Fruit fly (Drosophila melanogaster): Measurements from ENCODE around the gene CG15545.
A peak's percentile ranks its signal among the peaks of the same experiment; 100 is the strongest.

CG15545 gene

dm6 chr3R:30890045-30890444 is 17.9 kb upstream of the CG15545 start (continued):
- TF ChIP-seq ss (GFP tag; optimal IDR thresholded peaks at IDR 0.05): no peak
- no peak for TF ChIP-seq CG9139 (GFP tag; optimal IDR thresholded peaks at IDR 0.05)
- no peak for TF ChIP-seq vri (GFP tag; optimal IDR thresholded peaks at IDR 0.05)
- peak; percentile 13 for TF ChIP-seq cyc (GFP tag; optimal IDR thresholded peaks at IDR 0.05)
- peak; percentile 72 for TF ChIP-seq Eip78C (GFP tag)
- TF ChIP-seq Sox15 (GFP tag; optimal IDR thresholded peaks at IDR 0.05): peak; percentile 11
- TF ChIP-seq spab (GFP tag; optimal IDR thresholded peaks at IDR 0.05): no peak
- TF ChIP-seq CG16779 (tag; optimal IDR thresholded peaks at IDR 0.05): no peak
- TF ChIP-seq CG6792 (GFP tag; optimal IDR thresholded peaks at IDR 0.05): peak; percentile 29
- no peak for TF ChIP-seq Ets96B (tag; optimal IDR thresholded peaks at IDR 0.05)
- TF ChIP-seq Eip93F (GFP tag; optimal IDR thresholded peaks at IDR 0.05): no peak

- TF ChIP-seq svp (GFP tag) (peak; percentile 61), vri (GFP tag; optimal IDR thresholded peaks at IDR 0.05) (peak; percentile 28), CG6854 (GFP tag; optimal IDR thresholded peaks at IDR 0.05) (peak; percentile 53), ss (GFP tag; optimal IDR thresholded peaks at IDR 0.05) (peak; percentile 47 to 52), fkh (GFP tag; optimal IDR thresholded peaks at IDR 0.05) (peak; percentile 77), Smox (GFP tag; optimal IDR thresholded peaks at IDR 0.05) (peak; percentile 15), CG6163 (GFP tag; IDR thresholded peaks at IDR 0.05) (peak; percentile 38; the same call in 2 of the 3 replicates), Eip78C (GFP tag) (peak; percentile 70), CG11762 (GFP tag; optimal IDR thresholded peaks at IDR 0.05; ENCODE audit: insufficient read depth) (no peak), CG16779 (tag; optimal IDR thresholded peaks at IDR 0.05) (peak; percentile 22), esn (GFP tag; optimal IDR thresholded peaks at IDR 0.05) (peak; percentile 22), dac (GFP tag; optimal IDR thresholded peaks at IDR 0.05) (no peak), topi (GFP tag; optimal IDR thresholded peaks at IDR 0.05) (peak; percentile 6), CG3919 (GFP tag; optimal IDR thresholded peaks at IDR 0.05) (peak; percentile 32), CG10669 (GFP tag; optimal IDR thresholded peaks at IDR 0.05) (no peak), Hr39 (GFP tag; optimal IDR thresholded peaks at IDR 0.05) (no peak), acj6 (GFP tag; optimal IDR thresholded peaks at IDR 0.05) (no peak), CG8119 (GFP tag; IDR thresholded peaks at IDR 0.05) (no peak), Eip75B (GFP tag; optimal IDR thresholded peaks at IDR 0.05) (peak; percentile 38), CG11902 (GFP tag; optimal IDR thresholded peaks at IDR 0.05) (no peak)
Observed at dm6 chr3R:30888550-30889259, 16.6 kb upstream of the CG15545 start, which contains the start of gene Sap-r. Sap-r (minus strand) TSS chr3R:30889062.

- TF ChIP-seq dac (GFP tag; optimal IDR thresholded peaks at IDR 0.05): peak; percentile 48
- TF ChIP-seq Smox (GFP tag; optimal IDR thresholded peaks at IDR 0.05): peak; percentile 86
- peak; percentile 93 for TF ChIP-seq CG31627 (GFP tag; optimal IDR thresholded peaks at IDR 0.05)
- TF ChIP-seq OdsH (GFP tag; optimal IDR thresholded peaks at IDR 0.05): peak; percentile 85
- TF ChIP-seq Sox14 (GFP tag; optimal IDR thresholded peaks at IDR 0.05): peak; percentile 91
- TF ChIP-seq CG8632 (GFP tag; optimal IDR thresholded peaks at IDR 0.05): peak; percentile 74
- TF ChIP-seq dsx (GFP tag; optimal IDR thresholded peaks at IDR 0.05; ENCODE audit: poor library complexity, severe bottlenecking): peak; percentile 53
- peak; percentile 86 for TF ChIP-seq CG3919 (GFP tag; optimal IDR thresholded peaks at IDR 0.05)
- peak; percentile 69 for TF ChIP-seq CG6276 (GFP tag; optimal IDR thresholded peaks at IDR 0.05)
- peak; percentile 67 for TF ChIP-seq CG11762 (GFP tag; optimal IDR thresholded peaks at IDR 0.05; ENCODE audit: insufficient read depth)
- TF ChIP-seq cyc (GFP tag; optimal IDR thresholded peaks at IDR 0.05): peak; percentile 91
- peak; percentile 82 for TF ChIP-seq CG32006 (GFP tag; optimal IDR thresholded peaks at IDR 0.05)
- no peak for TF ChIP-seq Hr38 (GFP tag; optimal IDR thresholded peaks at IDR 0.05)
- TF ChIP-seq CG8319 (GFP tag; optimal IDR thresholded peaks at IDR 0.05): peak; percentile 71
- peak; percentile 85 for TF ChIP-seq Ets21C (GFP tag; optimal IDR thresholded peaks at IDR 0.05)
- peak; percentile 80 for TF ChIP-seq CG7368 (GFP tag; optimal IDR thresholded peaks at IDR 0.05)
- TF ChIP-seq Hr39 (GFP tag; optimal IDR thresholded peaks at IDR 0.05): peak; percentile 93
- TF ChIP-seq fkh (GFP tag; optimal IDR thresholded peaks at IDR 0.05): no peak
- TF ChIP-seq Lpt (GFP tag; optimal IDR thresholded peaks at IDR 0.05): peak; percentile 68
- TF ChIP-seq Gug (GFP tag; IDR thresholded peaks at IDR 0.05): peak; percentile 77
- no peak for TF ChIP-seq fd85E (GFP tag; optimal IDR thresholded peaks at IDR 0.05)
- peak; percentile 83 for TF ChIP-seq achi (GFP tag; optimal IDR thresholded peaks at IDR 0.05)
- peak; percentile 89 for TF ChIP-seq Sox102F (GFP tag; optimal IDR thresholded peaks at IDR 0.05)
- peak; percentile 88 for TF ChIP-seq eg (GFP tag; IDR thresholded peaks at IDR 0.05)
- peak; percentile 93 for TF ChIP-seq Eip78C (GFP tag)
- TF ChIP-seq salr (GFP tag; optimal IDR thresholded peaks at IDR 0.05): peak; percentile 33 to 73
Observed at dm6 chr3R:30887711-30888549, 15.8 kb upstream of the CG15545 start.
